Fruit fly (Drosophila melanogaster) whole organism: ENCODE results near the gene RhoGAP92B.

Experiments
- CG8478 ChIP-seq: fragments of >200 bp; optimal IDR thresholded peaks from 2 replicates; lab custom pipeline; 2018; ENCODE audit warnings: inconsistent platforms
- Dll ChIP-seq: fragments of >200 bp; optimal IDR thresholded peaks from 2 replicates; lab custom pipeline; 2017
- EcR ChIP-seq, 2 experiments: fragments of >200 bp; optimal IDR thresholded peaks; 2 replicates each; lab custom pipeline; 2017; ENCODE audit warnings: missing biosample characterization in 2 of 2, missing genetic modification characterization in 2 of 2, missing genetic modification reagents in 2 of 2
- pan ChIP-seq: fragments of >200 bp; optimal IDR thresholded peaks from 2 replicates; lab custom pipeline; 2017
- psq ChIP-seq: fragments of >200 bp; optimal IDR thresholded peaks from 2 replicates; lab custom pipeline; 2017
- usp ChIP-seq: fragments of >200 bp; optimal IDR thresholded peaks from 2 replicates; lab custom pipeline; 2017; ENCODE audit warnings: missing biosample characterization, missing genetic modification characterization, mixed read lengths

The RhoGAP92B gene

dm6 chr3R:19930913-19931706 lies 26.1 kb downstream of the RhoGAP92B start:
- TF ChIP-seq pan (lab: Kevin White, UChicago), result no peak
- no peak for TF ChIP-seq CG8478 (lab: Kevin White, UChicago)
- no peak for TF ChIP-seq usp (GFP tag; lab: Kevin White, UChicago)
- TF ChIP-seq Dll (lab: Kevin White, UChicago), result no peak
- TF ChIP-seq psq (lab: Kevin White, UChicago), result no peak
- no peak for TF ChIP-seq EcR (GFP tag; optimal IDR thresholded peaks at IDR 0.05; lab: Kevin White, UChicago)

- TF ChIP-seq psq (lab: Kevin White, UChicago) (no peak), usp (GFP tag; lab: Kevin White, UChicago) (no peak), CG8478 (lab: Kevin White, UChicago) (no peak)
Measured at dm6 chr3R:19932169-19932568, 27.2 kb downstream of the RhoGAP92B start.

- TF ChIP-seq Dll (lab: Kevin White, UChicago) (no peak), usp (GFP tag; lab: Kevin White, UChicago) (no peak), EcR (GFP tag; optimal IDR thresholded peaks at IDR 0.05; lab: Kevin White, UChicago) (no peak), CG8478 (lab: Kevin White, UChicago) (no peak), pan (lab: Kevin White, UChicago) (no peak), psq (lab: Kevin White, UChicago) (no peak)
Measured at dm6 chr3R:19934840-19935776, 30.1 kb downstream of the RhoGAP92B start, which contains the start of gene mira. Gene mira, minus strand, starts transcription at chr3R:19935120.

dm6 chr3R:19935777-19936125 lies 30.8 kb downstream of the RhoGAP92B start:
- TF ChIP-seq psq (lab: Kevin White, UChicago) (no peak), CG8478 (lab: Kevin White, UChicago) (no peak), pan (lab: Kevin White, UChicago) (no peak), Dll (lab: Kevin White, UChicago) (no peak), EcR (GFP tag; optimal IDR thresholded peaks at IDR 0.05; lab: Kevin White, UChicago) (no peak), usp (GFP tag; lab: Kevin White, UChicago) (no peak)

- TF ChIP-seq usp (GFP tag; lab: Kevin White, UChicago) (no peak), psq (lab: Kevin White, UChicago) (no peak), Dll (lab: Kevin White, UChicago) (no peak), pan (lab: Kevin White, UChicago) (no peak), EcR (GFP tag; optimal IDR thresholded peaks at IDR 0.05; lab: Kevin White, UChicago) (no peak), CG8478 (lab: Kevin White, UChicago) (no peak)
Measured at dm6 chr3R:19938941-19939587, 34.1 kb downstream of the RhoGAP92B start.

- no peak for TF ChIP-seq usp (GFP tag; lab: Kevin White, UChicago)
- TF ChIP-seq pan (lab: Kevin White, UChicago), result no peak
- TF ChIP-seq CG8478 (lab: Kevin White, UChicago), result no peak
- TF ChIP-seq psq (lab: Kevin White, UChicago), result no peak
- TF ChIP-seq Dll (lab: Kevin White, UChicago), result no peak
- no peak for TF ChIP-seq EcR (GFP tag; optimal IDR thresholded peaks at IDR 0.05; lab: Kevin White, UChicago)
Measured at dm6 chr3R:19942312-19942711, 37.3 kb downstream of the RhoGAP92B start, which contains the start of gene CG46042. Gene CG46042, minus strand, starts transcription at chr3R:19942412.

- TF ChIP-seq usp (GFP tag; lab: Kevin White, UChicago), result no peak
- TF ChIP-seq CG8478 (lab: Kevin White, UChicago), result no peak
- no peak for TF ChIP-seq psq (lab: Kevin White, UChicago)
- TF ChIP-seq EcR (GFP tag; optimal IDR thresholded peaks at IDR 0.05; lab: Kevin White, UChicago), result no peak
- TF ChIP-seq pan (lab: Kevin White, UChicago), result no peak
Measured at dm6 chr3R:19948143-19948542, 43.2 kb downstream of the RhoGAP92B start, which contains the start of gene CG4783. Gene CG4783, plus strand, starts transcription at chr3R:19948443.
